Fruit fly (Drosophila melanogaster) whole organism, embryonic: Measurements from ENCODE around the gene CCAP-R.

Experiments
- ATbp ChIP-seq: fragments of 200-800 bp; sonication (Bioruptor generic); optimal IDR thresholded peaks from 2 replicates; lab custom pipeline; 2017; ENCODE audit warnings: missing biosample characterization, mild to moderate bottlenecking, missing genetic modification characterization, missing genetic modification reagents
- Asciz ChIP-seq: fragments of 200-800 bp; sonication (Bioruptor generic); optimal IDR thresholded peaks from 2 replicates; lab custom pipeline; 2017; ENCODE audit warnings: missing biosample characterization, mild to moderate bottlenecking, missing genetic modification characterization, missing genetic modification reagents
- Bgb ChIP-seq: fragments of 200-800 bp; sonication (Bioruptor generic); IDR thresholded peaks from 2 replicates; pipeline ENCODE4 v1.3.6; 2022; ENCODE audit warnings: missing biosample characterization, missing genetic modification characterization; ENCODE audit not compliant: partially characterized antibody
- CG10321 ChIP-seq: fragments of 200-800 bp; sonication (Bioruptor generic); IDR thresholded peaks from 2 replicates; pipeline ENCODE4 v1.3.6; 2022; ENCODE audit warnings: missing biosample characterization, missing genetic modification characterization
- CG12071 ChIP-seq: fragments of 200-800 bp; sonication (Bioruptor generic); optimal IDR thresholded peaks from 3 replicates; lab custom pipeline; 2018; ENCODE audit warnings: missing biosample characterization, mild to moderate bottlenecking, missing genetic modification characterization
- CG12104 ChIP-seq: fragments of 200-800 bp; sonication (Bioruptor generic); optimal IDR thresholded peaks from 3 replicates; lab custom pipeline; 2016; ENCODE audit warnings: missing biosample characterization, missing genetic modification characterization
- CG12942 ChIP-seq: fragments of 200-800 bp; sonication (Bioruptor generic); optimal IDR thresholded peaks from 3 replicates; lab custom pipeline; 2016; ENCODE audit warnings: missing biosample characterization, missing genetic modification characterization
- CG13296 ChIP-seq: fragments of 200-800 bp; sonication (Bioruptor generic); optimal IDR thresholded peaks from 3 replicates; lab custom pipeline; 2018; ENCODE audit warnings: missing biosample characterization, mild to moderate bottlenecking, missing genetic modification characterization
- CG14860 ChIP-seq: fragments of 200-800 bp; sonication (Bioruptor generic); IDR thresholded peaks from 3 replicates; pipeline ENCODE4 v1.3.6; 2022; ENCODE audit warnings: missing biosample characterization, missing genetic modification characterization; ENCODE audit not compliant: partially characterized antibody
- CG15011 ChIP-seq: fragments of 200-800 bp; sonication (Bioruptor generic); optimal IDR thresholded peaks from 3 replicates; lab custom pipeline; 2018; ENCODE audit warnings: missing biosample characterization, mild to moderate bottlenecking, missing genetic modification characterization
- CG18476 ChIP-seq: fragments of 200-800 bp; sonication (Bioruptor generic); optimal IDR thresholded peaks from 2 replicates; lab custom pipeline; 2016; ENCODE audit warnings: missing biosample characterization, mild to moderate bottlenecking, missing genetic modification characterization
- CG2199 ChIP-seq: fragments of 200-800 bp; sonication (Bioruptor generic); IDR thresholded peaks from 3 replicates; pipeline ENCODE4 v1.3.6; 2022; ENCODE audit warnings: missing biosample characterization, missing genetic modification characterization
- CG30020 ChIP-seq: fragments of 200-800 bp; optimal IDR thresholded peaks from 2 replicates; lab custom pipeline; 2019; ENCODE audit warnings: missing biosample characterization, mild to moderate bottlenecking, missing genetic modification characterization, moderate library complexity
- CG30431 ChIP-seq: fragments of 200-800 bp; sonication (Bioruptor generic); optimal IDR thresholded peaks from 2 replicates; lab custom pipeline; 2017; ENCODE audit warnings: missing biosample characterization, missing genetic modification characterization
- CG3838 ChIP-seq: fragments of 200-800 bp; sonication (Bioruptor generic); optimal IDR thresholded peaks from 3 replicates; lab custom pipeline; 2016; ENCODE audit warnings: missing biosample characterization, missing genetic modification characterization
- CG4360 ChIP-seq: fragments of 200-800 bp; sonication (Bioruptor generic); IDR thresholded peaks from 2 replicates; pipeline ENCODE4 v1.3.6; 2022; ENCODE audit warnings: missing biosample characterization, missing genetic modification characterization
- CG4820 ChIP-seq: fragments of 200-800 bp; sonication (Bioruptor generic); optimal IDR thresholded peaks from 3 replicates; lab custom pipeline; 2016; ENCODE audit warnings: missing biosample characterization, missing genetic modification characterization
- CG6175 ChIP-seq: fragments of 200-800 bp; sonication (Bioruptor generic); IDR thresholded peaks from 3 replicates; pipeline ENCODE4 v1.3.6; 2022; ENCODE audit warnings: missing biosample characterization, missing genetic modification characterization
- CG6272 ChIP-seq: fragments of 200-800 bp; sonication (Bioruptor generic); IDR thresholded peaks from 2 replicates; pipeline ENCODE4 v1.3.6; 2022; ENCODE audit warnings: missing biosample characterization, missing genetic modification characterization
- CG7786 ChIP-seq: fragments of 200-800 bp; sonication (Bioruptor generic); optimal IDR thresholded peaks from 2 replicates; lab custom pipeline; 2016; ENCODE audit warnings: missing biosample characterization, missing genetic modification characterization
- CG8944 ChIP-seq: fragments of 200-800 bp; sonication (Bioruptor generic); optimal IDR thresholded peaks from 3 replicates; lab custom pipeline; 2016; ENCODE audit warnings: missing biosample characterization, missing genetic modification characterization
- Dbx ChIP-seq: fragments of 200-800 bp; sonication (Bioruptor generic); IDR thresholded peaks from 3 replicates; pipeline ENCODE4 v1.3.6; 2022; ENCODE audit warnings: missing biosample characterization, missing genetic modification characterization
- Dll ChIP-seq: fragments of 200-800 bp; sonication (Bioruptor generic); IDR thresholded peaks from 4 replicates; pipeline ENCODE4 v1.3.6; 2022; ENCODE audit warnings: missing biosample characterization, missing genetic modification characterization; ENCODE audit not compliant: partially characterized antibody
- Elba2 ChIP-seq: fragments of 200-800 bp; sonication (Bioruptor generic); optimal IDR thresholded peaks from 3 replicates; lab custom pipeline; 2016; ENCODE audit warnings: missing biosample characterization, missing genetic modification characterization
- Ets97D ChIP-seq: fragments of 200-800 bp; sonication (Bioruptor generic); optimal IDR thresholded peaks from 3 replicates; lab custom pipeline; 2016; ENCODE audit warnings: missing biosample characterization, missing genetic modification characterization
- Hey ChIP-seq: fragments of 200-800 bp; sonication (Bioruptor generic); optimal IDR thresholded peaks from 3 replicates; lab custom pipeline; 2018; ENCODE audit warnings: missing biosample characterization, mild to moderate bottlenecking, missing genetic modification characterization
- MTF-1 ChIP-seq: fragments of 200-800 bp; sonication (Bioruptor generic); optimal IDR thresholded peaks from 2 replicates; lab custom pipeline; 2018; ENCODE audit warnings: missing biosample characterization, mild to moderate bottlenecking, missing genetic modification characterization, borderline replicate concordance
- Myb ChIP-seq: fragments of 200-800 bp; sonication (Bioruptor generic); optimal IDR thresholded peaks from 2 replicates; lab custom pipeline; 2016; ENCODE audit warnings: missing biosample characterization, missing genetic modification characterization
- Nf-YC ChIP-seq: fragments of 200-800 bp; optimal IDR thresholded peaks from 3 replicates; lab custom pipeline; 2019; ENCODE audit warnings: missing biosample characterization, mild to moderate bottlenecking, missing genetic modification characterization, moderate library complexity
- TFAM ChIP-seq: fragments of 200-800 bp; sonication (Bioruptor generic); optimal IDR thresholded peaks from 2 replicates; lab custom pipeline; 2017; ENCODE audit warnings: missing biosample characterization, missing genetic modification characterization, inconsistent platforms
- Vsx1 ChIP-seq: fragments of 200-800 bp; sonication (Bioruptor generic); optimal IDR thresholded peaks from 2 replicates; lab custom pipeline; 2017; ENCODE audit warnings: missing biosample characterization, mild to moderate bottlenecking, missing genetic modification characterization, missing genetic modification reagents
- bcd ChIP-seq: fragments of 200-800 bp; sonication (Bioruptor generic); optimal IDR thresholded peaks from 2 replicates; lab custom pipeline; 2017; ENCODE audit warnings: missing biosample characterization, mild to moderate bottlenecking, missing genetic modification characterization
- cg ChIP-seq: fragments of 200-800 bp; sonication (Bioruptor generic); optimal IDR thresholded peaks from 3 replicates; lab custom pipeline; 2019; ENCODE audit warnings: missing biosample characterization, mild to moderate bottlenecking, missing genetic modification characterization, moderate library complexity
- chinmo ChIP-seq: fragments of 200-800 bp; sonication (Bioruptor generic); IDR thresholded peaks from 4 replicates; pipeline ENCODE4 v1.3.6; 2022; ENCODE audit warnings: missing biosample characterization, missing genetic modification characterization; ENCODE audit not compliant: partially characterized antibody
- dan ChIP-seq: fragments of 200-800 bp; sonication (Bioruptor generic); IDR thresholded peaks from 2 replicates; pipeline ENCODE4 v1.3.6; 2022; ENCODE audit warnings: missing biosample characterization, missing genetic modification characterization
- dati ChIP-seq: fragments of 200-800 bp; sonication (Bioruptor generic); IDR thresholded peaks from 2 replicates; pipeline ENCODE4 v1.3.6; 2022; ENCODE audit warnings: missing biosample characterization, missing genetic modification characterization
- jigr1 ChIP-seq: fragments of 200-800 bp; sonication (Bioruptor generic); IDR thresholded peaks from 3 replicates; pipeline ENCODE4 v1.3.6; 2022; ENCODE audit warnings: missing biosample characterization, missing genetic modification characterization
- kay ChIP-seq: fragments of 200-800 bp; sonication (Bioruptor generic); optimal IDR thresholded peaks from 2 replicates; lab custom pipeline; 2016; ENCODE audit warnings: missing biosample characterization, missing genetic modification characterization
- kni ChIP-seq: fragments of 200-800 bp; sonication (Bioruptor generic); optimal IDR thresholded peaks from 3 replicates; lab custom pipeline; 2017; ENCODE audit warnings: mild to moderate bottlenecking, missing biosample characterization, missing genetic modification reagents, missing genetic modification characterization
- mirr ChIP-seq: fragments of 200-800 bp; sonication (Bioruptor generic); optimal IDR thresholded peaks from 3 replicates; lab custom pipeline; 2018; ENCODE audit warnings: missing biosample characterization, mild to moderate bottlenecking, missing genetic modification characterization
- nerfin-1 ChIP-seq: fragments of 200-800 bp; sonication (Bioruptor generic); optimal IDR thresholded peaks from 3 replicates; lab custom pipeline; 2019; ENCODE audit warnings: missing biosample characterization, mild to moderate bottlenecking, missing genetic modification characterization, moderate library complexity
- pros ChIP-seq: fragments of 200-800 bp; sonication (Bioruptor generic); optimal IDR thresholded peaks from 3 replicates; lab custom pipeline; 2019; ENCODE audit warnings: missing biosample characterization, mild to moderate bottlenecking, missing genetic modification characterization, moderate library complexity
- psq ChIP-seq: fragments of 200-800 bp; sonication (Bioruptor generic); optimal IDR thresholded peaks from 2 replicates; lab custom pipeline; 2017; ENCODE audit warnings: missing biosample characterization, missing genetic modification characterization
- run ChIP-seq: fragments of 200-800 bp; sonication (Bioruptor generic); optimal IDR thresholded peaks from 3 replicates; lab custom pipeline; 2018; ENCODE audit warnings: missing biosample characterization, mild to moderate bottlenecking, missing genetic modification characterization
- sd ChIP-seq: fragments of 200-800 bp; sonication (Bioruptor generic); optimal IDR thresholded peaks from 3 replicates; lab custom pipeline; 2018; ENCODE audit warnings: missing biosample characterization, mild to moderate bottlenecking, missing genetic modification characterization, moderate library complexity
- sr ChIP-seq: fragments of 200-800 bp; sonication (Bioruptor generic); IDR thresholded peaks from 3 replicates; pipeline ENCODE4 v1.3.6; 2022; ENCODE audit warnings: missing biosample characterization, missing genetic modification characterization
- stwl ChIP-seq: fragments of 200-800 bp; sonication (Bioruptor generic); optimal IDR thresholded peaks from 3 replicates; lab custom pipeline; 2018; ENCODE audit warnings: missing biosample characterization, mild to moderate bottlenecking, missing genetic modification characterization, moderate library complexity
- z ChIP-seq: fragments of 200-800 bp; sonication (Bioruptor generic); IDR thresholded peaks from 3 replicates; pipeline ENCODE4 v1.3.6; 2022; ENCODE audit warnings: missing biosample characterization, missing genetic modification characterization

CCAP-R gene

DNA sequence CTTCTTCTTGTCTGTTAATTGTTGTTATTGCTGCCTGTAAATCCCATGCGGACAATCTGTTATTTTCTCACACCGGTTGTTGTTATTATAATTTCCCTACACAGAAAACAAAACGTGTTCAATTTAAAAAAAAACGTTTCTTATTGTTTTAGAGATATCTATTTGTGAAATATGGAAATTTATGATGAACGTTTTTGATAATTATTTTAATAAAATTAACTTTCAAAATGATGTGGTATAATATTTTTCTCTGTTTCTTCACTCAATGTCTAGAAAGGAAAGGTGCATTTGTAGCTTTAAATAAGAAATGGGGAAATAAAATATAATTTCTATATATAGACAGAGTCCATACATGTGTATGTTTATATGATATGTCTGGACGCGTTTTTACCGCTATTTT, 71.8 kb downstream of the CCAP-R start (continued):
- TF ChIP-seq CG4820 (peak; percentile 24), Vsx1 (GFP tag; lab: Kevin White, UChicago) (peak; percentile 29), CG6272 (GFP tag; lab: Robert Waterston, UW) (no peak), CG7786 (GFP tag; lab: Kevin White, UChicago) (no peak), ATbp (GFP tag; lab: Kevin White, UChicago) (peak; percentile 62), run (peak; percentile 69), Asciz (peak; percentile 70), CG15011 (GFP tag; lab: Kevin White, UChicago) (no peak), kay (GFP tag; lab: Kevin White, UChicago) (peak; percentile 17), Hey (tag; lab: Kevin White, UChicago) (no peak), CG6175 (no peak), Ets97D (no peak), pros (GFP tag; lab: Kevin White, UChicago) (no peak), CG10321 (GFP tag; lab: Robert Waterston, UW) (0 out of 2 replicates have a peak, but pooled peaks have one; percentile 9), CG12071 (GFP tag; lab: Kevin White, UChicago) (no peak), jigr1 (GFP tag; lab: Robert Waterston, UW) (no peak), z (GFP tag; lab: Robert Waterston, UW) (no peak), dati (GFP tag; lab: Robert Waterston, UW) (no peak), stwl (tag; lab: Kevin White, UChicago) (no peak), sd (tag; lab: Kevin White, UChicago) (no peak), mirr (GFP tag; lab: Kevin White, UChicago) (no peak)

DNA sequence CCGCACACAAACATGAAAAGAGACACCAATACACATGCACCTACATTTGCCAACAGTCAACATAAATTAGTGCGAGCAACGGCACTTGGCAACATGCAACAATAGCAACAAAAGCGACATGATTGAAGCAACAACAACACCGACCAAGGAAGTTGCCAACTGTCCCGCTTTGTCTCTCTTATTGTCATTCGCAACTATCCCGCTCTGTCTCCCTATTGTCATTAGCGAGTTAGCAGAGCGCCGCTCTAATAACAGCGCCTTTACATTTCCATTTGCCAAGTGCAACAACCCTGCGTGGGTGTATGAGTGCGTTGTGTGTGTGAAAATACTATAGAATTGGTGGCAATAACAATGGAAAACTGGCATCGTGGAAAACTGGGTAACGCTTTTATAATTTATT, 72.2 kb downstream of the CCAP-R start:
- TF ChIP-seq pros (GFP tag; lab: Kevin White, UChicago) (peak; percentile 11), kni (GFP tag; lab: Kevin White, UChicago) (peak; percentile 80), dan (GFP tag; lab: Robert Waterston, UW) (no peak), CG10321 (GFP tag; lab: Robert Waterston, UW) (peak; percentile 34; the same call in 1 of the 2 replicates), CG30020 (tag; lab: Kevin White, UChicago) (no peak), chinmo (0 out of 4 replicates have a peak, but pooled peaks have one; percentile 54), cg (GFP tag; lab: Kevin White, UChicago) (peak; percentile 73), Elba2 (GFP tag; lab: Kevin White, UChicago) (peak; percentile 99), Dll (GFP tag; lab: Robert Waterston, UW) (no peak), sr (GFP tag; lab: Robert Waterston, UW) (0 out of 3 replicates have a peak, but pooled peaks have one; percentile 17), CG4360 (peak; percentile 82), CG3838 (GFP tag; lab: Kevin White, UChicago) (peak; percentile 77), CG30431 (GFP tag; lab: Kevin White, UChicago) (no peak)
- TF ChIP-seq, all 482 proteins: peak for 9

- no peak for TF ChIP-seq Myb (GFP tag; lab: Kevin White, UChicago)
- no peak for TF ChIP-seq Bgb (GFP tag; lab: Robert Waterston, UW)
- TF ChIP-seq CG13296 (GFP tag; lab: Kevin White, UChicago) = no peak
- TF ChIP-seq CG12942 (GFP tag; lab: Kevin White, UChicago) = no peak
- no peak for TF ChIP-seq Dbx (GFP tag; lab: Robert Waterston, UW)
- TF ChIP-seq psq (GFP tag; lab: Kevin White, UChicago) = no peak
- no peak for TF ChIP-seq MTF-1 (GFP tag; lab: Kevin White, UChicago)
- TF ChIP-seq CG18476 (GFP tag; lab: Kevin White, UChicago) = no peak
- no peak for TF ChIP-seq bcd (GFP tag; lab: Kevin White, UChicago)
- no peak for TF ChIP-seq nerfin-1
- no peak for TF ChIP-seq Nf-YC (tag; lab: Kevin White, UChicago)
- TF ChIP-seq CG8944 (GFP tag; lab: Kevin White, UChicago) = no peak
- TF ChIP-seq CG12104 (GFP tag; lab: Kevin White, UChicago) = no peak
- TF ChIP-seq CG14860 = no peak
- peak; percentile 20; the same call in 1 of the 3 replicates for TF ChIP-seq CG2199 (GFP tag; lab: Robert Waterston, UW)
- no peak for TF ChIP-seq TFAM (GFP tag; lab: Kevin White, UChicago)
These were observed 73.3 kb downstream of the CCAP-R start for dm6 chr3R:25882606-25883266.
